Fruit fly (Drosophila melanogaster) whole organism, prepupa: Measurements from ENCODE around the gene CG46525.

ENCODE experiments used
- Blimp-1 ChIP-seq: fragments of 200-800 bp; sonication (Bioruptor generic); optimal IDR thresholded peaks from 3 replicates; lab custom pipeline; 2017; ENCODE audit warnings: missing biosample characterization, missing genetic modification characterization, mild to moderate bottlenecking, moderate library complexity, missing genetic modification reagents
- CG10631 ChIP-seq: fragments of 200-800 bp; sonication (Bioruptor generic); optimal IDR thresholded peaks from 2 replicates; lab custom pipeline; 2016; ENCODE audit warnings: missing biosample characterization, missing genetic modification characterization
- CG11762 ChIP-seq: fragments of 200-800 bp; sonication (Bioruptor generic); optimal IDR thresholded peaks from 3 replicates; lab custom pipeline; 2016; ENCODE audit warnings: missing biosample characterization, missing genetic modification characterization; ENCODE audit not compliant: insufficient read depth
- CG11902 ChIP-seq: fragments of 200-800 bp; sonication (Bioruptor generic); optimal IDR thresholded peaks from 3 replicates; lab custom pipeline; 2016; ENCODE audit warnings: missing biosample characterization, missing genetic modification characterization
- CG1621 ChIP-seq: fragments of 200-800 bp; sonication (Bioruptor generic); optimal IDR thresholded peaks from 3 replicates; lab custom pipeline; 2018; ENCODE audit warnings: missing biosample characterization, mild to moderate bottlenecking, missing genetic modification characterization
- CG31627 ChIP-seq: fragments of 200-800 bp; sonication (Bioruptor generic); optimal IDR thresholded peaks from 3 replicates; lab custom pipeline; 2016; ENCODE audit warnings: missing biosample characterization, missing genetic modification characterization
- CG32006 ChIP-seq: fragments of 200-800 bp; sonication (Bioruptor generic); optimal IDR thresholded peaks from 3 replicates; lab custom pipeline; 2017; ENCODE audit warnings: missing biosample characterization, mild to moderate bottlenecking, missing genetic modification characterization
- CG34406 ChIP-seq: fragments of 200-800 bp; sonication (Bioruptor generic); optimal IDR thresholded peaks from 3 replicates; lab custom pipeline; 2016; ENCODE audit warnings: missing biosample characterization, missing genetic modification characterization
- CG3919 ChIP-seq: fragments of 200-800 bp; sonication (Bioruptor generic); optimal IDR thresholded peaks from 3 replicates; lab custom pipeline; 2016; ENCODE audit warnings: missing biosample characterization, missing genetic modification characterization
- CG6163 ChIP-seq: fragments of 200-800 bp; sonication (Bioruptor generic); IDR thresholded peaks from 3 replicates; pipeline ENCODE4 v1.3.6; 2022; ENCODE audit warnings: missing biosample characterization, missing genetic modification characterization
- CG6276 ChIP-seq: fragments of 200-800 bp; sonication (Bioruptor generic); optimal IDR thresholded peaks from 2 replicates; lab custom pipeline; 2017; ENCODE audit warnings: missing biosample characterization, mild to moderate bottlenecking, missing genetic modification characterization
- CG8119 ChIP-seq: fragments of 200-800 bp; sonication (Bioruptor generic); IDR thresholded peaks from 3 replicates; pipeline ENCODE4 v1.3.6; 2022; ENCODE audit warnings: missing biosample characterization, missing genetic modification characterization
- CG8632 ChIP-seq: fragments of 200-800 bp; sonication (Bioruptor generic); optimal IDR thresholded peaks from 3 replicates; lab custom pipeline; 2016; ENCODE audit warnings: missing biosample characterization, missing genetic modification characterization
- Eip75B ChIP-seq: fragments of 200-800 bp; sonication (Bioruptor generic); optimal IDR thresholded peaks from 3 replicates; lab custom pipeline; 2016; ENCODE audit warnings: missing biosample characterization, missing genetic modification characterization
- Eip78C ChIP-seq: fragments of 200-800 bp; sonication (Bioruptor generic); peaks from one replicate; lab custom pipeline; 2016; ENCODE audit warnings: missing biosample characterization, missing genetic modification characterization
- Ets21C ChIP-seq: fragments of 200-800 bp; sonication (Bioruptor generic); optimal IDR thresholded peaks from 3 replicates; lab custom pipeline; 2016; ENCODE audit warnings: missing biosample characterization, missing genetic modification characterization
- Ets96B ChIP-seq: fragments of 200-800 bp; optimal IDR thresholded peaks from 2 replicates; lab custom pipeline; 2019; ENCODE audit warnings: missing biosample characterization, mild to moderate bottlenecking, missing genetic modification characterization, moderate library complexity
- Hr38 ChIP-seq: sonication (Bioruptor generic); optimal IDR thresholded peaks from 2 replicates; lab custom pipeline; 2016; ENCODE audit warnings: missing biosample characterization, missing genetic modification characterization
- Hr39 ChIP-seq: fragments of 200-800 bp; sonication (Bioruptor generic); optimal IDR thresholded peaks from 2 replicates; lab custom pipeline; 2016; ENCODE audit warnings: missing biosample characterization, missing genetic modification characterization
- Hr4 ChIP-seq: fragments of 200-800 bp; sonication (Bioruptor generic); optimal IDR thresholded peaks from 3 replicates; lab custom pipeline; 2016; ENCODE audit warnings: missing biosample characterization, missing genetic modification characterization
- Met ChIP-seq: fragments of 200-800 bp; sonication (Bioruptor generic); optimal IDR thresholded peaks from 3 replicates; lab custom pipeline; 2016; ENCODE audit warnings: missing biosample characterization, missing genetic modification characterization
- Sox102F ChIP-seq: fragments of 200-800 bp; sonication (Bioruptor generic); optimal IDR thresholded peaks from 2 replicates; lab custom pipeline; 2016; ENCODE audit warnings: missing biosample characterization, mild to moderate bottlenecking, missing genetic modification characterization
- Sox14 ChIP-seq: fragments of 200-800 bp; sonication (Bioruptor generic); optimal IDR thresholded peaks from 3 replicates; lab custom pipeline; 2016; ENCODE audit warnings: missing biosample characterization, missing genetic modification characterization
- achi ChIP-seq: fragments of 200-800 bp; sonication (Bioruptor generic); optimal IDR thresholded peaks from 3 replicates; lab custom pipeline; 2016; ENCODE audit warnings: missing biosample characterization, missing genetic modification characterization
- acj6 ChIP-seq: fragments of 200-800 bp; sonication (Bioruptor generic); optimal IDR thresholded peaks from 3 replicates; lab custom pipeline; 2016; ENCODE audit warnings: missing biosample characterization, missing genetic modification characterization
- cyc ChIP-seq: fragments of 200-800 bp; sonication (Bioruptor generic); optimal IDR thresholded peaks from 3 replicates; lab custom pipeline; 2016; ENCODE audit warnings: missing biosample characterization, missing genetic modification characterization
- dac ChIP-seq: fragments of 200-800 bp; sonication (Bioruptor generic); optimal IDR thresholded peaks from 2 replicates; lab custom pipeline; 2017; ENCODE audit warnings: missing biosample characterization, mild to moderate bottlenecking, missing genetic modification characterization
- dsx ChIP-seq: fragments of 200-800 bp; optimal IDR thresholded peaks from 3 replicates; lab custom pipeline; 2019; ENCODE audit warnings: missing biosample characterization, mild to moderate bottlenecking, missing genetic modification characterization, moderate library complexity; ENCODE audit not compliant: poor library complexity, severe bottlenecking
- esn ChIP-seq: fragments of 200-800 bp; sonication (Bioruptor generic); optimal IDR thresholded peaks from 2 replicates; lab custom pipeline; 2016; ENCODE audit warnings: missing biosample characterization, mild to moderate bottlenecking, missing genetic modification characterization, moderate library complexity
- pdm3 ChIP-seq: fragments of 200-800 bp; sonication (Bioruptor generic); optimal IDR thresholded peaks from 3 replicates; lab custom pipeline; 2016; ENCODE audit warnings: missing biosample characterization, missing genetic modification characterization
- salr ChIP-seq, 2 experiments: fragments of 200-800 bp; sonication (Bioruptor generic); optimal IDR thresholded peaks; 3 replicates each; lab custom pipeline; 2016 to 2018; ENCODE audit warnings: missing biosample characterization in 2 of 2, missing genetic modification characterization in 2 of 2, mild to moderate bottlenecking in 1 of 2

CG46525 gene

dm6 chr3L:17445629-17446431 is 29.2 kb upstream of the CG46525 start:
- TF ChIP-seq CG6163 (GFP tag; lab: Robert Waterston, UW) = no peak
- TF ChIP-seq CG11902 (GFP tag; lab: Kevin White, UChicago) = no peak
- no peak for TF ChIP-seq CG1621 (tag; lab: Kevin White, UChicago)
- TF ChIP-seq pdm3 (GFP tag; lab: Kevin White, UChicago) = no peak
- TF ChIP-seq CG32006 (GFP tag; lab: Kevin White, UChicago) = no peak
- TF ChIP-seq cyc (GFP tag; lab: Kevin White, UChicago) = no peak
- no peak for TF ChIP-seq Hr38 (GFP tag; lab: Kevin White, UChicago)
- TF ChIP-seq Sox102F = no peak
- TF ChIP-seq dac = no peak
- TF ChIP-seq Blimp-1 (GFP tag; lab: Kevin White, UChicago) = no peak
- TF ChIP-seq esn (GFP tag; lab: Kevin White, UChicago) = no peak
- no peak for TF ChIP-seq Hr4 (GFP tag; lab: Kevin White, UChicago)
- TF ChIP-seq Met (GFP tag; lab: Kevin White, UChicago) = no peak
- TF ChIP-seq dsx (GFP tag; lab: Kevin White, UChicago) = no peak
- no peak for TF ChIP-seq salr (GFP tag; optimal IDR thresholded peaks at IDR 0.05; lab: Kevin White, UChicago)
- TF ChIP-seq Hr39 = no peak
- no peak for TF ChIP-seq Ets21C (GFP tag; lab: Kevin White, UChicago)

dm6 chr3L:17447881-17448280 is 27.1 kb upstream of the CG46525 start:
- TF ChIP-seq CG3919 (no peak), Eip75B (GFP tag; lab: Kevin White, UChicago) (no peak), CG31627 (no peak), CG10631 (GFP tag; lab: Kevin White, UChicago) (no peak), CG6276 (no peak), Blimp-1 (GFP tag; lab: Kevin White, UChicago) (no peak), Sox14 (GFP tag; lab: Kevin White, UChicago) (no peak), acj6 (GFP tag; lab: Kevin White, UChicago) (no peak), CG8119 (GFP tag; lab: Robert Waterston, UW) (no peak), Eip78C (GFP tag; lab: Kevin White, UChicago) (no peak), CG34406 (GFP tag; lab: Kevin White, UChicago) (no peak), pdm3 (GFP tag; lab: Kevin White, UChicago) (no peak)

dm6 chr3L:17457695-17458242 is 17.3 kb upstream of the CG46525 start:
- TF ChIP-seq salr (GFP tag; optimal IDR thresholded peaks at IDR 0.05; lab: Kevin White, UChicago) = no peak
- TF ChIP-seq CG11762 = no peak
- TF ChIP-seq, all 60 proteins: peak for 0

dm6 chr3L:17458856-17459518 is 16.0 kb upstream of the CG46525 start:
- TF ChIP-seq Eip78C (GFP tag; lab: Kevin White, UChicago) (no peak), Ets96B (tag; lab: Kevin White, UChicago) (no peak), CG8632 (GFP tag; lab: Kevin White, UChicago) (no peak), Eip75B (GFP tag; lab: Kevin White, UChicago) (no peak), CG11762 (no peak), achi (GFP tag; lab: Kevin White, UChicago) (no peak), dac (no peak)
